Fruit fly (Drosophila melanogaster) Kc167 (cell line): ENCODE results near the gene CG12081.

Experiments used
- Myc ChIP-seq: fragments of >200 bp; optimal IDR thresholded peaks from 2 replicates; lab custom pipeline; 2017; ENCODE audit warnings: missing external identifiers
- Sin3A ChIP-seq: fragments of >200 bp; optimal IDR thresholded peaks from 2 replicates; lab custom pipeline; 2018; ENCODE audit warnings: missing external identifiers
- h ChIP-seq: fragments of >200 bp; optimal IDR thresholded peaks from 3 replicates; lab custom pipeline; 2018; ENCODE audit warnings: missing external identifiers
- insv ChIP-seq: fragments of >200 bp; optimal IDR thresholded peaks from 3 replicates; lab custom pipeline; 2018; ENCODE audit warnings: missing external identifiers
- psq ChIP-seq: fragments of >200 bp; optimal IDR thresholded peaks from 2 replicates; lab custom pipeline; 2017; ENCODE audit warnings: missing external identifiers
- ttk ChIP-seq: sonication (Bioruptor generic); optimal IDR thresholded peaks from 2 replicates; lab custom pipeline; 2017; ENCODE audit warnings: missing external identifiers

- TF ChIP-seq Myc (lab: Kevin White, UChicago) (no peak), insv (no peak), psq (lab: Kevin White, UChicago) (no peak), Sin3A (lab: Kevin White, UChicago) (no peak), h (lab: Kevin White, UChicago) (no peak), ttk (lab: Kevin White, UChicago) (no peak)
Measured at dm6 chrX:8592437-8593158, 4.0 kb downstream of the CG12081 start.
